Worm (Caenorhabditis elegans): ENCODE results near the gene cdk-12.

- TF ChIP-seq ets-7 (tag; optimal IDR thresholded peaks at IDR 0.05) (no peak), hmg-4 (GFP tag; optimal IDR thresholded peaks at IDR 0.05) (no peak), ama-1 (optimal IDR thresholded peaks at IDR 0.05) (no peak), ceh-36 (tag; optimal IDR thresholded peaks at IDR 0.05) (no peak), pes-1 (GFP tag; IDR thresholded peaks at IDR 0.05) (no peak), tbx-37 (GFP tag; conservative IDR thresholded peaks at IDR 0.05) (no peak), sea-1 (GFP tag; conservative IDR thresholded peaks at IDR 0.05) (no peak), B0310.2 (tag; optimal IDR thresholded peaks at IDR 0.05) (no peak), hmbx-1 (tag; optimal IDR thresholded peaks at IDR 0.05) (no peak), F13C5.2 (tag; optimal IDR thresholded peaks at IDR 0.05) (no peak), flt-1 (GFP tag; IDR thresholded peaks at IDR 0.05) (no peak), scrt-1 (GFP tag; IDR thresholded peaks at IDR 0.05) (no peak)
Observed at ce11 chrIII:4382118-4382517, 49.3 kb downstream of the cdk-12 start.

Measured in whole organism, early embryonic.